Worm (Caenorhabditis elegans) whole organism, L3 larva: ENCODE data around the gene C47G2.4.
A peak's percentile ranks its signal among the peaks of the same experiment; 100 is the strongest.

Source experiments
- R02D3.7 ChIP-seq: fragments of 150-350 bp; optimal IDR thresholded peaks from 2 replicates; lab custom pipeline; 2014; ENCODE audit warnings: missing biosample characterization, missing genetic modification characterization
- aly-2 ChIP-seq: fragments of 150-350 bp; optimal IDR thresholded peaks from 2 replicates; lab custom pipeline; 2014; ENCODE audit warnings: missing biosample characterization, missing genetic modification characterization
- ama-1 ChIP-seq: fragments of 150-350 bp; optimal IDR thresholded peaks from 2 replicates; lab custom pipeline; 2018
- ceh-16 ChIP-seq: sonication (generic microtip); optimal IDR thresholded peaks from 2 replicates; lab custom pipeline; 2017; ENCODE audit warnings: missing biosample characterization, missing genetic modification characterization
- ceh-28 ChIP-seq: fragments of 150-350 bp; optimal IDR thresholded peaks from 2 replicates; lab custom pipeline; 2014; ENCODE audit warnings: missing biosample characterization, missing genetic modification reagents, missing genetic modification characterization
- ceh-9 ChIP-seq: sonication (generic microtip); optimal IDR thresholded peaks from 2 replicates; lab custom pipeline; 2018; ENCODE audit warnings: missing biosample characterization, missing genetic modification characterization
- daf-12 ChIP-seq: fragments of 150-350 bp; optimal IDR thresholded peaks from 2 replicates; lab custom pipeline; 2014; ENCODE audit warnings: missing biosample characterization, missing genetic modification reagents, missing genetic modification characterization
- egl-27 ChIP-seq: sonication (generic microtip); optimal IDR thresholded peaks from 4 replicates; lab custom pipeline; 2017; ENCODE audit warnings: missing biosample characterization, missing genetic modification reagents, missing genetic modification characterization
- egl-5 ChIP-seq: fragments of 150-350 bp; optimal IDR thresholded peaks from 2 replicates; lab custom pipeline; 2017; ENCODE audit warnings: missing biosample characterization, missing genetic modification reagents, missing genetic modification characterization, inconsistent platforms
- elt-2 ChIP-seq: sonication (generic microtip); optimal IDR thresholded peaks from 2 replicates; lab custom pipeline; 2016; ENCODE audit warnings: missing genetic modification reagents, mild to moderate bottlenecking, missing genetic modification characterization, missing compliant biosample characterization
- elt-3 ChIP-seq, 3 experiments: fragments of 150-350 bp in 1 of 3; sonication (generic microtip) in 2 of 3; optimal IDR thresholded peaks; 2 replicates in 2 of 3; 4 replicates in 1 of 3; lab custom pipeline; 2014 to 2017; ENCODE audit warnings: missing biosample characterization in 3 of 3, missing genetic modification characterization in 3 of 3
- eor-1 ChIP-seq, 2 experiments: fragments of 150-350 bp; optimal IDR thresholded peaks; 2 replicates each; lab custom pipeline; 2014 to 2018; ENCODE audit warnings: missing biosample characterization in 2 of 2, missing genetic modification characterization in 2 of 2
- hmg-11 ChIP-seq: sonication (generic microtip); optimal IDR thresholded peaks from 2 replicates; lab custom pipeline; 2016; ENCODE audit warnings: missing genetic modification characterization, missing compliant biosample characterization
- lin-39 ChIP-seq: fragments of 150-350 bp; optimal IDR thresholded peaks from 2 replicates; lab custom pipeline; 2018; ENCODE audit warnings: missing biosample characterization, missing genetic modification reagents, missing genetic modification characterization
- mml-1 ChIP-seq: fragments of 150-350 bp; sonication (generic microtip); optimal IDR thresholded peaks from 3 replicates; lab custom pipeline; 2014; ENCODE audit warnings: missing biosample characterization, missing genetic modification characterization
- nfya-1 ChIP-seq: sonication (generic microtip); optimal IDR thresholded peaks from 2 replicates; lab custom pipeline; 2017; ENCODE audit warnings: missing genetic modification characterization, mild to moderate bottlenecking, missing compliant biosample characterization, antibody characterized with exemption, moderate library complexity; ENCODE audit not compliant: insufficient read depth
- nhr-11 ChIP-seq: fragments of 150-350 bp; optimal IDR thresholded peaks from 2 replicates; lab custom pipeline; 2014; ENCODE audit warnings: missing biosample characterization, missing genetic modification characterization
- nhr-12 ChIP-seq: fragments of 150-350 bp; optimal IDR thresholded peaks from 2 replicates; lab custom pipeline; 2014; ENCODE audit warnings: missing biosample characterization, missing genetic modification characterization
- nhr-23 ChIP-seq: fragments of 150-350 bp; optimal IDR thresholded peaks from 2 replicates; lab custom pipeline; 2014; ENCODE audit warnings: missing biosample characterization, missing genetic modification reagents, missing genetic modification characterization
- nhr-237 ChIP-seq: fragments of 150-350 bp; optimal IDR thresholded peaks from 2 replicates; lab custom pipeline; 2014; ENCODE audit warnings: missing biosample characterization, missing genetic modification characterization
- nhr-25 ChIP-seq: sonication (generic microtip); optimal IDR thresholded peaks from 2 replicates; lab custom pipeline; 2017; ENCODE audit warnings: missing biosample characterization, missing genetic modification characterization
- nhr-28 ChIP-seq: fragments of 150-350 bp; optimal IDR thresholded peaks from 2 replicates; lab custom pipeline; 2014; ENCODE audit warnings: missing biosample characterization, missing genetic modification characterization
- nhr-43 ChIP-seq: sonication (generic microtip); optimal IDR thresholded peaks from 2 replicates; lab custom pipeline; 2016; ENCODE audit warnings: mild to moderate bottlenecking, missing genetic modification characterization, missing compliant biosample characterization; ENCODE audit not compliant: poor library complexity, severe bottlenecking
- nhr-67 ChIP-seq: fragments of 150-350 bp; optimal IDR thresholded peaks from 2 replicates; lab custom pipeline; 2014; ENCODE audit warnings: missing biosample characterization, missing genetic modification characterization
- nhr-76 ChIP-seq: fragments of 150-350 bp; sonication (generic microtip); optimal IDR thresholded peaks from 5 replicates; lab custom pipeline; 2014; ENCODE audit warnings: missing biosample characterization, missing genetic modification characterization
- nhr-77 ChIP-seq: fragments of 150-350 bp; optimal IDR thresholded peaks from 2 replicates; lab custom pipeline; 2014; ENCODE audit warnings: missing biosample characterization, missing genetic modification characterization
- pha-4 ChIP-seq: fragments of 150-350 bp; optimal IDR thresholded peaks from 2 replicates; lab custom pipeline; 2014; ENCODE audit warnings: missing biosample characterization, missing genetic modification reagents, missing genetic modification characterization
- sea-2 ChIP-seq: fragments of 150-350 bp; sonication (generic microtip); optimal IDR thresholded peaks from 4 replicates; lab custom pipeline; 2014; ENCODE audit warnings: missing biosample characterization, missing genetic modification reagents, missing genetic modification characterization
- skn-1 ChIP-seq: fragments of 150-350 bp; optimal IDR thresholded peaks from 2 replicates; lab custom pipeline; 2014; ENCODE audit warnings: missing biosample characterization, missing genetic modification characterization
- snpc-4 ChIP-seq: fragments of 150-350 bp; optimal IDR thresholded peaks from 2 replicates; lab custom pipeline; 2014; ENCODE audit warnings: missing biosample characterization, missing genetic modification characterization
- unc-39 ChIP-seq: sonication (generic microtip); optimal IDR thresholded peaks from 4 replicates; lab custom pipeline; 2017; ENCODE audit warnings: missing biosample characterization, missing genetic modification characterization
- unc-62 ChIP-seq: fragments of 150-350 bp; sonication (generic microtip); optimal IDR thresholded peaks from 4 replicates; lab custom pipeline; 2014; ENCODE audit warnings: missing biosample characterization, missing genetic modification reagents, missing genetic modification characterization
- zag-1 ChIP-seq: fragments of 150-350 bp; optimal IDR thresholded peaks from 2 replicates; lab custom pipeline; 2014; ENCODE audit warnings: missing biosample characterization, missing genetic modification characterization
- ztf-4 ChIP-seq: fragments of 150-350 bp; optimal IDR thresholded peaks from 2 replicates; lab custom pipeline; 2014; ENCODE audit warnings: missing biosample characterization, missing genetic modification characterization

The C47G2.4 gene

ce11 chrII:11307953-11308352 lies 14.5 kb upstream of the C47G2.4 start:
- TF ChIP-seq R02D3.7 (tag; lab: Kevin White, UChicago) (no peak), ceh-16 (tag; lab: Kevin White, UChicago) (no peak), nhr-76 (no peak), elt-2 (tag; lab: Kevin White, UChicago) (no peak), ztf-4 (no peak), ceh-9 (no peak), sea-2 (GFP tag; lab: Kevin White, UChicago) (no peak), pha-4 (tag; lab: Kevin White, UChicago) (no peak), zag-1 (tag; lab: Kevin White, UChicago) (no peak), nhr-23 (tag; lab: Kevin White, UChicago) (no peak), nhr-43 (tag; lab: Kevin White, UChicago) (no peak), egl-5 (tag; lab: Kevin White, UChicago) (no peak), hmg-11 (tag; lab: Kevin White, UChicago) (no peak), nfya-1 (tag; lab: Kevin White, UChicago) (no peak), nhr-25 (tag; lab: Kevin White, UChicago) (no peak), nhr-28 (tag; lab: Kevin White, UChicago) (no peak), daf-12 (tag; lab: Kevin White, UChicago) (no peak), unc-62 (GFP tag; lab: Kevin White, UChicago) (no peak), mml-1 (tag; lab: Kevin White, UChicago) (no peak), snpc-4 (tag; lab: Kevin White, UChicago) (no peak)

ce11 chrII:11307332-11307731 lies 13.9 kb upstream of the C47G2.4 start:
- TF ChIP-seq zag-1 (tag; lab: Kevin White, UChicago): no peak
- peak; percentile 26 for TF ChIP-seq nhr-23 (tag; lab: Kevin White, UChicago)
- peak; percentile 56 for TF ChIP-seq nfya-1 (tag; lab: Kevin White, UChicago)
- no peak for TF ChIP-seq ceh-16 (tag; lab: Kevin White, UChicago)
- no peak for TF ChIP-seq nhr-76
- TF ChIP-seq nhr-28 (tag; lab: Kevin White, UChicago): no peak
- no peak for TF ChIP-seq elt-3 (tag; optimal IDR thresholded peaks at IDR 0.05; lab: Kevin White, UChicago)
- TF ChIP-seq eor-1 (tag; optimal IDR thresholded peaks at IDR 0.05; lab: Kevin White, UChicago): no peak
- TF ChIP-seq nhr-25 (tag; lab: Kevin White, UChicago): peak; percentile 79

ce11 chrII:11305627-11306449 lies 12.4 kb upstream of the C47G2.4 start, which contains the start of gene rsf-1:
Gene rsf-1, plus strand, starts transcription at chrII:11306399.
- TF ChIP-seq lin-39: peak; percentile 44
- TF ChIP-seq nhr-43 (tag; lab: Kevin White, UChicago): peak; percentile 15
- peak; percentile 34 for TF ChIP-seq snpc-4 (tag; lab: Kevin White, UChicago)
- TF ChIP-seq ztf-4: no peak
- TF ChIP-seq hmg-11 (tag; lab: Kevin White, UChicago): peak; percentile 29
- no peak for TF ChIP-seq nhr-67 (tag; lab: Kevin White, UChicago)
- no peak for TF ChIP-seq nhr-237
- TF ChIP-seq pha-4 (tag; lab: Kevin White, UChicago): peak; percentile 76
- no peak for TF ChIP-seq nhr-76
- peak; percentile 15 for TF ChIP-seq elt-2 (tag; lab: Kevin White, UChicago)
- peak; percentile 55 for TF ChIP-seq nfya-1 (tag; lab: Kevin White, UChicago)

DNA sequence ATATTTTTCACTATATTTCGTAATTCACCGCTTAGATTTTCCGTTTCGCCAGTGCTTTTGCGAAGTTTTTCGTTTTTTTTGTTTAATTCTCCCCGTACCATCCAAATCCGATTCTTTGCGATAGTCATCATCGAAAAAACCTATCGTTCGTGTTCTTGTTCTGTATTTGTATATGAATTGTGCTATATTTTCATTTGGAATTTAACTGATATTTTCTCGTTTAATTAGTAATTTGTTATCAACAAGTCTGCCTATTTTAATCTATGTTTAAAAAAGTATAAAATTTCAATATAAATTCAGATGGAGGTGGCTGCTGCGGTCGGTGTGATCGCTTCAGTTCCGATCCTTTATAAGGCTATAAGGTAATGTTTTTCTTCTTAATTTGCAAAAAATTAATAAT lies 9.2 kb upstream of the C47G2.4 start, which contains the start of gene samp-1:
samp-1 (plus strand) TSS at position 301 of the 400 bp plus-strand sequence.
- TF ChIP-seq ama-1: no peak
- TF ChIP-seq unc-39: no peak
- TF ChIP-seq lin-39: no peak
- no peak for TF ChIP-seq skn-1 (tag; lab: Kevin White, UChicago)
- TF ChIP-seq nhr-25 (tag; lab: Kevin White, UChicago): no peak
- TF ChIP-seq nfya-1 (tag; lab: Kevin White, UChicago): no peak
- no peak for TF ChIP-seq hmg-11 (tag; lab: Kevin White, UChicago)
- no peak for TF ChIP-seq nhr-11 (tag; lab: Kevin White, UChicago)
- TF ChIP-seq R02D3.7 (tag; lab: Kevin White, UChicago): no peak
- TF ChIP-seq ceh-9: no peak
- TF ChIP-seq mml-1 (tag; lab: Kevin White, UChicago): no peak
- no peak for TF ChIP-seq sea-2 (GFP tag; lab: Kevin White, UChicago)
- no peak for TF ChIP-seq ztf-4
- TF ChIP-seq pha-4 (tag; lab: Kevin White, UChicago): no peak
- TF ChIP-seq aly-2 (tag; lab: Kevin White, UChicago): no peak
- no peak for TF ChIP-seq nhr-77 (tag; lab: Kevin White, UChicago)
- TF ChIP-seq nhr-12 (tag; lab: Kevin White, UChicago): no peak
- TF ChIP-seq egl-27: no peak
- TF ChIP-seq ceh-28 (tag; lab: Kevin White, UChicago): no peak
- TF ChIP-seq, all 47 proteins: peak for 0
